Worm (Caenorhabditis elegans): ENCODE results near the gene unc-1.

- TF ChIP-seq ZK546.5 (tag; optimal IDR thresholded peaks at IDR 0.05): no peak
- no peak for TF ChIP-seq lin-15B (tag; optimal IDR thresholded peaks at IDR 0.05)
- no peak for TF ChIP-seq zag-1 (tag; optimal IDR thresholded peaks at IDR 0.05)
Observed at ce11 chrX:1057821-1058377, 4.4 kb downstream of the unc-1 start.

Data from whole organism, L3 larva.